Fruit fly (Drosophila melanogaster): Measurements from ENCODE around the gene CG15535.

The CG15535 gene

DNA sequence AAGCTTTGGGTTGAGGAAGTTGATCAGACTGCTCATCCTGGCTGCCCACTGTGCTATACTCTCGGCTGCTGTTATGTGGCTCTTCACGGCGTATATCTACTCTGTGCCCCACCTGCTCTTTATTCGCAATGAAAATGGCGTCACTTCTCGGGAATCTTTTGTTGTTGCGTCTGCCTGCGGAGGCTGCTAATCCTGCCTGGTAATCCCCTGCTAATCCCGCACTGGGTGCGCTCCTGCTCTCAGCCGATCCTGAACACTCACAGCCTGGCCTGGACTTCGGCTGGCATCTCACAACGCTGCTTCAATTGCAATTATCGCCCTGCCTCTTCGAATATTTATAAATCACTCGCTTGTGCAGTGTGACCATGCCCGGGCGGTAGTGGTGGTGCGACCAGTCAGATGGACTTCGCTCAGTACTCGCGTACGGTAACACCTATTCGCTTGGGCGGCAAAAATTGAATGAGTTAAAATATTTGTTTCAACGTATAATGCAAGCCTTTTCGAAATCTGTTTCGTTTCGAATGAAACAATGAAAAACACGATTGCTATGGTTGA lies 4.2 kb upstream of the CG15535 start, which contains the start of gene CG2218 (continued):
- peak; percentile 29 for TF ChIP-seq CrebB (tag; optimal IDR thresholded peaks at IDR 0.05)
- no peak for TF ChIP-seq cad (GFP tag; optimal IDR thresholded peaks at IDR 0.05)
- TF ChIP-seq CG14860 (GFP tag; IDR thresholded peaks at IDR 0.05; ENCODE audit: partially characterized antibody), result no peak
- TF ChIP-seq CG11696 (GFP tag; IDR thresholded peaks at IDR 0.05), result no peak
- no peak for TF ChIP-seq CG32532 (GFP tag; IDR thresholded peaks at IDR 0.05)
- no peak for TF ChIP-seq Hand (GFP tag; optimal IDR thresholded peaks at IDR 0.05)
- no peak for TF ChIP-seq luna (GFP tag; optimal IDR thresholded peaks at IDR 0.05)
- no peak for TF ChIP-seq h (optimal IDR thresholded peaks at IDR 0.05)
- TF ChIP-seq emc (GFP tag; optimal IDR thresholded peaks at IDR 0.05), result no peak
- no peak for TF ChIP-seq lilli (GFP tag; optimal IDR thresholded peaks at IDR 0.05)
- no peak for TF ChIP-seq NFAT (GFP tag; IDR thresholded peaks at IDR 0.05)
- no peak for TF ChIP-seq CG12299 (tag; optimal IDR thresholded peaks at IDR 0.05)
- TF ChIP-seq Dref (GFP tag; IDR thresholded peaks at IDR 0.05), result peak; percentile 48
- TF ChIP-seq eve (GFP tag; optimal IDR thresholded peaks at IDR 0.05), result no peak
- TF ChIP-seq CG16815 (GFP tag; optimal IDR thresholded peaks at IDR 0.05), result no peak
- TF ChIP-seq unpg (GFP tag; optimal IDR thresholded peaks at IDR 0.05), result no peak
- TF ChIP-seq pzg (GFP tag; optimal IDR thresholded peaks at IDR 0.05), result peak; percentile 96
- TF ChIP-seq chn (GFP tag; optimal IDR thresholded peaks at IDR 0.05), result peak; percentile 5
- no peak for TF ChIP-seq CG9437 (GFP tag; optimal IDR thresholded peaks at IDR 0.05)
- peak; percentile 55; the same call in 1 of the 2 replicates for TF ChIP-seq ato (GFP tag; IDR thresholded peaks at IDR 0.05; ENCODE audit: partially characterized antibody)
- TF ChIP-seq Tbp (GFP tag; optimal IDR thresholded peaks at IDR 0.05), result no peak
- TF ChIP-seq CG14667 (GFP tag; IDR thresholded peaks at IDR 0.05), result no peak
- TF ChIP-seq dmrt99B (tag; optimal IDR thresholded peaks at IDR 0.05), result no peak
- TF ChIP-seq jumu (GFP tag; optimal IDR thresholded peaks at IDR 0.05), result peak; percentile 24
- no peak for TF ChIP-seq ATbp (GFP tag; optimal IDR thresholded peaks at IDR 0.05)
- peak; percentile 65; the same call in 2 of the 3 replicates for TF ChIP-seq Opbp (GFP tag; IDR thresholded peaks at IDR 0.05; ENCODE audit: partially characterized antibody)
- peak; percentile 76 for TF ChIP-seq HmgD (GFP tag; optimal IDR thresholded peaks at IDR 0.05)
- no peak for TF ChIP-seq Side (GFP tag; optimal IDR thresholded peaks at IDR 0.05)
- peak; percentile 43 for TF ChIP-seq mirr (GFP tag; optimal IDR thresholded peaks at IDR 0.05)
- no peak for TF ChIP-seq wek (GFP tag; optimal IDR thresholded peaks at IDR 0.05)
- TF ChIP-seq nom (GFP tag; optimal IDR thresholded peaks at IDR 0.05), result peak; percentile 86
- TF ChIP-seq CG2199 (GFP tag; IDR thresholded peaks at IDR 0.05), result no peak
- no peak for TF ChIP-seq CG11723 (GFP tag; optimal IDR thresholded peaks at IDR 0.05)
- no peak for TF ChIP-seq PHDP (tag; optimal IDR thresholded peaks at IDR 0.05)
- no peak for TF ChIP-seq stc (GFP tag; IDR thresholded peaks at IDR 0.05)
- TF ChIP-seq HLH54F (GFP tag; optimal IDR thresholded peaks at IDR 0.05), result no peak
- TF ChIP-seq Vsx1 (GFP tag; optimal IDR thresholded peaks at IDR 0.05), result no peak
- no peak for TF ChIP-seq lab (GFP tag; optimal IDR thresholded peaks at IDR 0.05)
- no peak for TF ChIP-seq gcm (GFP tag; optimal IDR thresholded peaks at IDR 0.05)
- TF ChIP-seq Meics (GFP tag; optimal IDR thresholded peaks at IDR 0.05), result no peak
- peak; percentile 49; the same call in 1 of the 2 replicates for TF ChIP-seq CG13287 (GFP tag; IDR thresholded peaks at IDR 0.05; ENCODE audit: partially characterized antibody)
- TF ChIP-seq YL-1 (GFP tag; optimal IDR thresholded peaks at IDR 0.05), result peak; percentile 80
- TF ChIP-seq CG4820 (GFP tag; optimal IDR thresholded peaks at IDR 0.05), result no peak
- no peak for TF ChIP-seq oc (tag; optimal IDR thresholded peaks at IDR 0.05)
- TF ChIP-seq slou (GFP tag; optimal IDR thresholded peaks at IDR 0.05), result no peak
- no peak for TF ChIP-seq CG14965 (GFP tag; optimal IDR thresholded peaks at IDR 0.05; ENCODE audit: borderline replicate concordance)
- TF ChIP-seq dm (GFP tag; optimal IDR thresholded peaks at IDR 0.05), result no peak
- TF ChIP-seq CG2678 (tag; optimal IDR thresholded peaks at IDR 0.05), result no peak
- no peak for TF ChIP-seq CG34376 (GFP tag; optimal IDR thresholded peaks at IDR 0.05)
- TF ChIP-seq Usf (GFP tag; optimal IDR thresholded peaks at IDR 0.05), result no peak
- no peak for TF ChIP-seq CG12769 (tag; optimal IDR thresholded peaks at IDR 0.05)

Measured in whole organism, embryonic.